Worm (Caenorhabditis elegans): ENCODE data around the gene srw-42.

DNA sequence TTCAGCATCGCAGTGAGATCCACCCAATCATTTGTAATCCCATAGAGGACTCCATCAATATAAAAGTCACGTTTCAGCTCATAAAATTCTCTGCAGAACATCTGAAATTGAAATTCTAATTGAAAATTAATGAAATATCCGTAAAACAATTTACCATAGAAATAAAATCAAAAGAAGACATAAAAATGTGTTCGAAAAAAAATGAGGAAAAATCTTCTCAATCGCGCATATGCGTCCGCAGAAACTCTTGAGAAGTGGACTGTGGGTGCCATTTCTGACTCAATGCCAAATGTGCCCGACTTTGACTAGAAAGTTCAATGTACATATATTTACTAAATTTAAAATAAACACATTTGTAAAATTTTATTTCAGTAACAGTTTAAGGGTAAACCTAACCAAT lies 25.2 kb downstream of the srw-42 start, which contains the start of gene F14F8.9:
- no peak for TF ChIP-seq pha-4 (tag; optimal IDR thresholded peaks at IDR 0.05)
- TF ChIP-seq nhr-90 (tag; optimal IDR thresholded peaks at IDR 0.05) = no peak
- no peak for TF ChIP-seq Y79H2A.3 (GFP tag; conservative IDR thresholded peaks at IDR 0.05)
- TF ChIP-seq mcd-1 (GFP tag; IDR thresholded peaks at IDR 0.05) = no peak
- no peak for TF ChIP-seq xnd-1 (tag; optimal IDR thresholded peaks at IDR 0.05)
- no peak for TF ChIP-seq athp-1 (tag; optimal IDR thresholded peaks at IDR 0.05)
- TF ChIP-seq cebp-1 (GFP tag; IDR thresholded peaks at IDR 0.05) = no peak
- no peak for TF ChIP-seq cebp-1 (tag; optimal IDR thresholded peaks at IDR 0.05)
- no peak for TF ChIP-seq lsy-27 (tag; optimal IDR thresholded peaks at IDR 0.05; ENCODE audit: borderline replicate concordance, insufficient read depth)

Measured in whole organism, young adult.